Worm (Caenorhabditis elegans) whole organism, early embryonic: Measurements from ENCODE around the gene aly-2.

ENCODE experiments used
- B0310.2 ChIP-seq: sonication (generic microtip); optimal IDR thresholded peaks from 2 replicates; lab custom pipeline; 2016; ENCODE audit warnings: mild to moderate bottlenecking, missing genetic modification characterization, missing compliant biosample characterization
- ama-1 ChIP-seq: fragments of 150-350 bp; optimal IDR thresholded peaks from 2 replicates; lab custom pipeline; 2014
- ceh-36 ChIP-seq: sonication (generic microtip); optimal IDR thresholded peaks from 2 replicates; lab custom pipeline; 2016; ENCODE audit warnings: missing genetic modification characterization, inconsistent platforms, missing compliant biosample characterization
- ets-7 ChIP-seq: sonication (generic microtip); optimal IDR thresholded peaks from 2 replicates; lab custom pipeline; 2016; ENCODE audit warnings: missing genotype, missing genetic modification characterization, missing compliant biosample characterization
- hmbx-1 ChIP-seq: sonication (generic microtip); optimal IDR thresholded peaks from 2 replicates; lab custom pipeline; 2016; ENCODE audit warnings: mild to moderate bottlenecking, missing genetic modification characterization, missing compliant biosample characterization
- sea-1 ChIP-seq: fragments of 200-800 bp; sonication (Bioruptor generic); conservative IDR thresholded peaks from 2 replicates; pipeline ENCODE4 v1.3.6; 2022; ENCODE audit warnings: missing genetic modification characterization, missing compliant biosample characterization
- tbx-11 ChIP-seq: fragments of 200-800 bp; sonication (Bioruptor generic); IDR thresholded peaks from 2 replicates; pipeline ENCODE4 v1.3.6; 2022; ENCODE audit warnings: missing genetic modification characterization, missing compliant biosample characterization
- tra-4 ChIP-seq: sonication (generic microtip); optimal IDR thresholded peaks from 2 replicates; lab custom pipeline; 2017; ENCODE audit warnings: missing genetic modification characterization, missing compliant biosample characterization

- TF ChIP-seq hmbx-1 (no peak), ets-7 (no peak), ama-1 (lab: Kevin White, UChicago) (no peak), sea-1 (GFP tag; lab: Robert Waterston, UW) (no peak), tra-4 (tag; lab: Kevin White, UChicago) (no peak), ceh-36 (tag; lab: Kevin White, UChicago) (no peak), tbx-11 (GFP tag; lab: Robert Waterston, UW) (no peak), B0310.2 (tag; lab: Kevin White, UChicago) (no peak)
Observed at ce11 chrIV:9112019-9112418, 35.2 kb upstream of the aly-2 start.
